Worm (Caenorhabditis elegans) whole organism, L4 larva: ENCODE measurements around the gene ZK177.11.
A peak's percentile ranks its signal among the peaks of the same experiment; 100 is the strongest.

Source experiments
- ama-1 ChIP-seq: fragments of 150-350 bp; optimal IDR thresholded peaks from 2 replicates; lab custom pipeline; 2014; ENCODE audit warnings: inconsistent platforms, mixed read lengths
- cey-2 ChIP-seq: sonication (generic microtip); optimal IDR thresholded peaks from 3 replicates; lab custom pipeline; 2017; ENCODE audit warnings: missing genetic modification characterization, mild to moderate bottlenecking, missing compliant biosample characterization, antibody characterized with exemption, borderline replicate concordance; ENCODE audit not compliant: insufficient read depth
- dmd-6 ChIP-seq: fragments of 200-800 bp; sonication (Bioruptor generic); IDR thresholded peaks from 2 replicates; pipeline ENCODE4 v1.3.6; 2022; ENCODE audit warnings: missing genetic modification reagents, missing genetic modification characterization, missing compliant biosample characterization
- lim-7 ChIP-seq: fragments of 200-800 bp; sonication (Bioruptor generic); IDR thresholded peaks from 2 replicates; pipeline ENCODE4 v1.3.6; 2022; ENCODE audit warnings: missing genetic modification characterization, missing compliant biosample characterization
- lin-1 ChIP-seq: fragments of 200-800 bp; sonication (Bioruptor generic); IDR thresholded peaks from 2 replicates; pipeline ENCODE4 v1.3.6; 2022; ENCODE audit warnings: missing genetic modification reagents, missing genetic modification characterization, missing compliant biosample characterization
- mdl-1 ChIP-seq, 2 experiments: fragments of 150-350 bp in 1 of 2; sonication (generic microtip) in 1 of 2; optimal IDR thresholded peaks; 2 replicates each; lab custom pipeline; 2014 to 2017; ENCODE audit warnings: missing biosample characterization in 2 of 2, missing genetic modification characterization in 2 of 2
- mep-1 ChIP-seq: fragments of 150-350 bp; sonication (generic microtip); optimal IDR thresholded peaks from 3 replicates; lab custom pipeline; 2014; ENCODE audit warnings: missing biosample characterization, missing genetic modification characterization
- zip-2 ChIP-seq: fragments of 150-350 bp; optimal IDR thresholded peaks from 2 replicates; lab custom pipeline; 2014; ENCODE audit warnings: missing biosample characterization, missing genetic modification characterization

ZK177.11 gene

ce11 chrII:5572082-5572746, 49.5 kb downstream of the ZK177.11 start (continued):
- TF ChIP-seq lim-7 (GFP tag; lab: Robert Waterston, UW) (no peak), lin-1 (GFP tag; lab: Robert Waterston, UW) (peak; percentile 32; the same call in 1 of the 2 replicates), zip-2 (tag; lab: Kevin White, UChicago) (no peak), mdl-1 (tag; optimal IDR thresholded peaks at IDR 0.05; lab: Kevin White, UChicago) (peak in 1 of 2 experiments; percentile 46), dmd-6 (GFP tag; lab: Robert Waterston, UW) (peak; percentile 57), mep-1 (tag; lab: Kevin White, UChicago) (peak; percentile 57), ama-1 (lab: Kevin White, UChicago) (no peak), cey-2 (tag; lab: Kevin White, UChicago) (peak; percentile 71)
- TF ChIP-seq, all 104 proteins: peak for 23
